Fruit fly (Drosophila melanogaster): Measurements from ENCODE around the gene CG34177.
A peak's percentile ranks its signal among the peaks of the same experiment; 100 is the strongest.

The CG34177 gene

DNA sequence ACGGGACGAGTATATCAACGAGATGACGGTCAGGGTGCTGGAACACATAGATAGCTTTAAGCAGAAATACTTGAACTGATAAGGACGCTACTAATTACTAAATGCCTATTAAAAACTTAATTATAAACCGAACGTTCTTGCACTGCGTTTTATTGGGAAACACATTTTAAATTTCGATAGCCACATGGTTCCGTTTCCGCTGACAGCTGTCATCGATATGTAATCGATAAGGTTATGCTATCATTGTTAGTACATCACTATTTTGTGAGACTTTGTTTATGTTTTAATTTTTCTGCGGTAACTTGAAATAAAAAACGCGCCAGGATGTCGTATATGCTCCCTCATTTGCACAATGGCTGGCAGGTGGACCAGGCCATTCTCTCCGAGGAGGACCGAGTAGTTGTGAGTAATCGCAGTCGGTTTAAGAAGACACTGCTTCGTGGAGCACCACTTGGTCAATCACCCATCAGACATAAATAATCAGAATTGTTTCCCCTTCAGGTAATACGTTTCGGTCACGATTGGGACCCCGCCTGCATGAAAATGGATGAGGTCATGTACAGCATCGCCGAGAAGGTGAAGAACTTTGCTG is 30.6 kb upstream of the CG34177 start, which contains the start of gene Dim1 (continued):
- TF ChIP-seq Vsx1 (GFP tag; optimal IDR thresholded peaks at IDR 0.05), result no peak
- TF ChIP-seq CG14965 (GFP tag; optimal IDR thresholded peaks at IDR 0.05; ENCODE audit: borderline replicate concordance), result no peak
- no peak for TF ChIP-seq Ada2b (GFP tag; IDR thresholded peaks at IDR 0.05)
- TF ChIP-seq Lpt (GFP tag; optimal IDR thresholded peaks at IDR 0.05), result no peak
- TF ChIP-seq sc (optimal IDR thresholded peaks at IDR 0.05), result no peak
- no peak for TF ChIP-seq sc (GFP tag; optimal IDR thresholded peaks at IDR 0.05)
- TF ChIP-seq CG1529 (GFP tag; optimal IDR thresholded peaks at IDR 0.05), result no peak
- no peak for TF ChIP-seq kay (GFP tag; optimal IDR thresholded peaks at IDR 0.05)
- TF ChIP-seq mirr (GFP tag; optimal IDR thresholded peaks at IDR 0.05), result no peak
- no peak for TF ChIP-seq crc (GFP tag; optimal IDR thresholded peaks at IDR 0.05)
- TF ChIP-seq Tbp (GFP tag; optimal IDR thresholded peaks at IDR 0.05), result no peak
- peak; percentile 25 for TF ChIP-seq Side (GFP tag; optimal IDR thresholded peaks at IDR 0.05)
- peak; percentile 90 for TF ChIP-seq CG2116 (GFP tag; optimal IDR thresholded peaks at IDR 0.05)
- no peak for TF ChIP-seq CG1024 (GFP tag; IDR thresholded peaks at IDR 0.05)
- TF ChIP-seq CrebB (tag; optimal IDR thresholded peaks at IDR 0.05), result peak; percentile 9
- no peak for TF ChIP-seq CG5953 (GFP tag; IDR thresholded peaks at IDR 0.05)
- TF ChIP-seq CG43689 (GFP tag; IDR thresholded peaks at IDR 0.05), result no peak
- no peak for TF ChIP-seq slou (GFP tag; optimal IDR thresholded peaks at IDR 0.05)
- no peak for TF ChIP-seq CG4282 (GFP tag; optimal IDR thresholded peaks at IDR 0.05)
- no peak for TF ChIP-seq dmrt99B (tag; optimal IDR thresholded peaks at IDR 0.05)
- TF ChIP-seq Bgb (GFP tag; IDR thresholded peaks at IDR 0.05; ENCODE audit: partially characterized antibody), result peak; percentile 74
- no peak for TF ChIP-seq CG10654 (GFP tag; optimal IDR thresholded peaks at IDR 0.05)
- no peak for TF ChIP-seq CG32767 (GFP tag; IDR thresholded peaks at IDR 0.05)
- TF ChIP-seq Deaf1 (tag; optimal IDR thresholded peaks at IDR 0.05), result no peak
- TF ChIP-seq CG9609 (GFP tag; optimal IDR thresholded peaks at IDR 0.05), result no peak
- peak; percentile 49 for TF ChIP-seq Camta (GFP tag; optimal IDR thresholded peaks at IDR 0.05)
- no peak for TF ChIP-seq crp (GFP tag; optimal IDR thresholded peaks at IDR 0.05)
- peak; percentile 44 for TF ChIP-seq eyg (GFP tag; optimal IDR thresholded peaks at IDR 0.05)
- peak; percentile 22 for TF ChIP-seq CG14710 (tag; optimal IDR thresholded peaks at IDR 0.05)
- TF ChIP-seq Hr3 (GFP tag; optimal IDR thresholded peaks at IDR 0.05), result no peak
- no peak for TF ChIP-seq CG8281 (tag; optimal IDR thresholded peaks at IDR 0.05)
- no peak for TF ChIP-seq shn (GFP tag; optimal IDR thresholded peaks at IDR 0.05)
- no peak for TF ChIP-seq CG15601 (tag; optimal IDR thresholded peaks at IDR 0.05)
- no peak for TF ChIP-seq scrt (GFP tag; optimal IDR thresholded peaks at IDR 0.05)
- no peak for TF ChIP-seq TFAM (GFP tag; optimal IDR thresholded peaks at IDR 0.05)
- TF ChIP-seq zfh1 (GFP tag; IDR thresholded peaks at IDR 0.05), result peak; percentile 30; the same call in 1 of the 3 replicates
- TF ChIP-seq CG4854 (GFP tag; optimal IDR thresholded peaks at IDR 0.05), result no peak
- TF ChIP-seq luna (GFP tag; optimal IDR thresholded peaks at IDR 0.05), result peak; percentile 42
- TF ChIP-seq CkIIα-i1 (GFP tag; IDR thresholded peaks at IDR 0.05), result no peak
- no peak for TF ChIP-seq lab (GFP tag; optimal IDR thresholded peaks at IDR 0.05)
- TF ChIP-seq chm (GFP tag; IDR thresholded peaks at IDR 0.05), result no peak
- TF ChIP-seq Doc3 (GFP tag; IDR thresholded peaks at IDR 0.05; ENCODE audit: partially characterized antibody), result peak; percentile 64
- TF ChIP-seq Nf-YB (GFP tag; optimal IDR thresholded peaks at IDR 0.05), result peak; percentile 10
- peak; percentile 94 for TF ChIP-seq E2f2 (GFP tag; IDR thresholded peaks at IDR 0.05)
- no peak for TF ChIP-seq CG3407 (GFP tag; optimal IDR thresholded peaks at IDR 0.05)
- peak; percentile 86 for TF ChIP-seq CG6791 (GFP tag; IDR thresholded peaks at IDR 0.05; ENCODE audit: partially characterized antibody)
- TF ChIP-seq CG34376 (GFP tag; optimal IDR thresholded peaks at IDR 0.05), result peak; percentile 53
- no peak for TF ChIP-seq HmgD (GFP tag; optimal IDR thresholded peaks at IDR 0.05)
- peak; percentile 11 for TF ChIP-seq NK7.1 (GFP tag; optimal IDR thresholded peaks at IDR 0.05)
- TF ChIP-seq B-H1 (GFP tag; IDR thresholded peaks at IDR 0.05), result no peak
- no peak for TF ChIP-seq oc (tag; optimal IDR thresholded peaks at IDR 0.05)

Data from whole organism, embryonic.